Worm (Caenorhabditis elegans): ENCODE results near the gene aakg-2.

DNA sequence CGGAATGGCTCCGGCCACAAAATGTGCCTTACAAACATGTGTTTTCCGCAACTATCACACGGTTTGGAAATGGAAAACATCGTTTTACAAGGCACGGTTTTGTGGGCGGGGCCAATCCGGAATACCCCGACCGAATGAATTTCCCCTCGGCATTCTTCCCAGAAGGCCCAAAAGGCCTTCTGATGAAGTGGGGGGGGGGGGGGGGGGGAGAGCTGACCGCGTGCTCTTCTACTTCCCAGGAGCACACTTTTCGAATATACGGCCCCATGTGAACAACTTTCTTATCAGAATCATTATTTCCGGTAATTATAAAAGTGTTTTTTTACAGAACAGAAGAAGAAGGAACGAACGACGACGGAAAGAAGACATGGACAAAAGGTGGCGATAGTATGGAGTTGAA, 15.2 kb upstream of the aakg-2 start:
- TF ChIP-seq tab-1 (GFP tag; IDR thresholded peaks at IDR 0.05): no peak
- no peak for TF ChIP-seq T22C8.4 (GFP tag; IDR thresholded peaks at IDR 0.05)
- TF ChIP-seq ref-1 (GFP tag; conservative IDR thresholded peaks at IDR 0.05): no peak
- TF ChIP-seq flt-1 (GFP tag; IDR thresholded peaks at IDR 0.05): no peak
- no peak for TF ChIP-seq med-1 (GFP tag; optimal IDR thresholded peaks at IDR 0.05; ENCODE audit: insufficient read depth)
- TF ChIP-seq ztf-29 (GFP tag; IDR thresholded peaks at IDR 0.05): no peak
- no peak for TF ChIP-seq cog-1 (tag; optimal IDR thresholded peaks at IDR 0.05)
- no peak for TF ChIP-seq klf-2 (GFP tag; conservative IDR thresholded peaks at IDR 0.05)
